Fruit fly (Drosophila melanogaster): ENCODE measurements around the gene Lrch.

Gene Lrch

DNA sequence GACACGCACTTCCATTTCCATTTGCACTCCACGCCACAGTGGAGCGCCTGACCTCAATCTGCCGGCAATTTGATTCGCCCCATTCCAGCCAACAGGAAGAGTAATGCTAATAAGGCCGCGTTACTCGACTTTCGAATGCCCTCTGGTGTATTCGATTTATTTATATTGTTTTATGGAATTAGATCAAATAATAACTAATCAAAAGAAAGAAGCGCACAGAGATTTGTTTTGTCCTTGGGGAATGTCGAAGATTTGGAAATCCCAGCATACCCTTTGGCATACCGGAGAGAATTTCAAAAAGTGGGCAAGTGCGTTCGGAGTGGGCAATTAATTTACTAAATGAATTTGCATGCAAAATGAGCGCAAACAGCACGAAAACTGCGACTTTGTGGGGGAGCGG lies 9.1 kb downstream of the Lrch start:
- TF ChIP-seq CG6163 (GFP tag; IDR thresholded peaks at IDR 0.05) (peak; percentile 53; the same call in 1 of the 3 replicates), Hr39 (GFP tag; optimal IDR thresholded peaks at IDR 0.05) (peak; percentile 13), topi (GFP tag; optimal IDR thresholded peaks at IDR 0.05) (peak; percentile 9), pdm3 (GFP tag; optimal IDR thresholded peaks at IDR 0.05) (peak; percentile 55), Met (GFP tag; optimal IDR thresholded peaks at IDR 0.05) (peak; percentile 26), Sox14 (GFP tag; optimal IDR thresholded peaks at IDR 0.05) (peak; percentile 14), CG11294 (GFP tag; IDR thresholded peaks at IDR 0.05) (peak; percentile 32; the same call in 1 of the 2 replicates), Smox (GFP tag; optimal IDR thresholded peaks at IDR 0.05) (peak; percentile 6), svp (GFP tag) (peak; percentile 60), Hr4 (GFP tag; optimal IDR thresholded peaks at IDR 0.05) (peak; percentile 37), CG15336 (GFP tag; IDR thresholded peaks at IDR 0.05) (peak; percentile 51), Eip93F (GFP tag; optimal IDR thresholded peaks at IDR 0.05) (no peak), Ets96B (tag; optimal IDR thresholded peaks at IDR 0.05) (no peak), acj6 (GFP tag; optimal IDR thresholded peaks at IDR 0.05) (peak; percentile 48), Gug (GFP tag; IDR thresholded peaks at IDR 0.05) (no peak), achi (GFP tag; optimal IDR thresholded peaks at IDR 0.05) (peak; percentile 15), Eip78C (GFP tag) (peak; percentile 79), CG8319 (GFP tag; optimal IDR thresholded peaks at IDR 0.05) (peak; percentile 8), CG3919 (GFP tag; optimal IDR thresholded peaks at IDR 0.05) (no peak), OdsH (GFP tag; optimal IDR thresholded peaks at IDR 0.05) (peak; percentile 22), eg (GFP tag; IDR thresholded peaks at IDR 0.05) (no peak; the same call in 2 of the 3 replicates), Eip75B (GFP tag; optimal IDR thresholded peaks at IDR 0.05) (peak; percentile 18), CG3032 (tag; optimal IDR thresholded peaks at IDR 0.05) (peak; percentile 3)

DNA sequence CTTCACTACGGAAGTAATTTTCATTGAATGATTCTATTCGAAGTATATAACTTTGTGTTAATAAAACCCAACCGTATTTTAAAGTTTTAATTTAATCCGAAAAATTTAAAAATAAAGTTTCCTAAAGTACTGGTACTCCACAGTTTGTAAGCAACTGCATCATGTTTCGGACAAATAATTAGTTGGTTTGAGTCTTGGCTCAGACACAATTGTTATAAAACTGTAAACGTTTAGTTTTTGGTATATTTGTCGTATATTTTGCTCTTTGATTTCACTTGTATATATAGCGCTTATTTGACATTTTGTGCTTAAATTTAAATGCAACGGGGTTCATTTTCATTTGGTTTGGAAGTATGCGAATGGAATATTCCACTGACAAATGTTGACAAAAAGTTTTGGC lies 15.4 kb downstream of the Lrch start:
- TF ChIP-seq esn (GFP tag; optimal IDR thresholded peaks at IDR 0.05) (no peak), CG31627 (GFP tag; optimal IDR thresholded peaks at IDR 0.05) (no peak), cyc (GFP tag; optimal IDR thresholded peaks at IDR 0.05) (no peak), acj6 (GFP tag; optimal IDR thresholded peaks at IDR 0.05) (no peak), CG11762 (GFP tag; optimal IDR thresholded peaks at IDR 0.05; ENCODE audit: insufficient read depth) (no peak), Lpt (GFP tag; optimal IDR thresholded peaks at IDR 0.05) (no peak), Ets96B (tag; optimal IDR thresholded peaks at IDR 0.05) (no peak), Eip78C (GFP tag) (peak; percentile 36), Sox14 (GFP tag; optimal IDR thresholded peaks at IDR 0.05) (no peak)

DNA sequence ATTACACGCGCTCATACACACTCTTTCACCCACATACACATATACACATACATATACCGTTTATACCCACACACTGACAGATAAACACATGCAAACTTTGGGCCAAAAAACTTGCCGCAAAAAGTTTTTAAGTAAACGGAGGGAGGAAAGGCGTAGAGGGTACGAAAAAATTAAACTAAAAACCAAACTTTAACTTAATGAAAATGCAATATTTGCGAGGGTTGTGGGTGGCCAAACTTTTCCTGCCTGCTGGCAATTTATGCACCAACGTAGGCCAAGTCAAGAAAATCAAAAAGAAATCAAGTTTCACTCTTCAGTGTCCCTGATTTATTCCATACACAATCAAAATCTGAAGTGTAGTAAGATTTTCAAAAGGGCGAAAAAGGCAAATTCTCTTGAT lies 20.7 kb downstream of the Lrch start, which contains the start of gene CG31804:
Gene CG31804, plus strand, starts transcription at position 301 of the 400 bp plus-strand sequence.
- TF ChIP-seq eg (GFP tag; IDR thresholded peaks at IDR 0.05) (no peak), CG7368 (GFP tag; optimal IDR thresholded peaks at IDR 0.05) (no peak), Sox102F (GFP tag; optimal IDR thresholded peaks at IDR 0.05) (no peak), Ets96B (tag; optimal IDR thresholded peaks at IDR 0.05) (no peak), CG6163 (GFP tag; IDR thresholded peaks at IDR 0.05) (no peak), Gug (GFP tag; IDR thresholded peaks at IDR 0.05) (no peak), CG6854 (GFP tag; optimal IDR thresholded peaks at IDR 0.05) (no peak), CG9139 (GFP tag; optimal IDR thresholded peaks at IDR 0.05) (no peak), CG15336 (GFP tag; IDR thresholded peaks at IDR 0.05) (no peak), pdm3 (GFP tag; optimal IDR thresholded peaks at IDR 0.05) (no peak), CG6792 (GFP tag; optimal IDR thresholded peaks at IDR 0.05) (no peak), fd85E (GFP tag; optimal IDR thresholded peaks at IDR 0.05) (no peak), CG16779 (tag; optimal IDR thresholded peaks at IDR 0.05) (no peak)

DNA sequence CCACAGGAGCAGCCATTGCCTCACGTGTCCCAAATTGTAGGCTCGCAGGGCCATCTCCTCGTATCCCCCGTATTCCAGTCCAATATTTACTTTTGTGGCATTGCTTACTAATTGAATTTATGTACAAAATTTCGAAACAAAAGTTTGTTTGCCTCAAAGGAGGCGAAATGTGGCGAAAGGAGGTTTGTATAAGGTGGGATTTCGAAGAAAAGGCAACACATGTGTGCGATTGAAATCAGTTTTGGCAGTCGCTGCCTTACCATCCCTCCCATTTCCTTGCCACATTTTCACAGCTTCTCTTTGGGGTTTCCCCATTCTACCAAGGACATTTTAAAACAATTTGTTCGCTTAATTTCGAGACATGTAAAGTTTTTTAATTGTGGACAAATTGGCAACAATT lies 63.3 kb downstream of the Lrch start, which contains the start of gene CG45691:
Gene CG45691, minus strand, starts transcription at position 101 of the 400 bp plus-strand sequence.
- no peak for TF ChIP-seq Sox15 (GFP tag; optimal IDR thresholded peaks at IDR 0.05)
- TF ChIP-seq pdm3 (GFP tag; optimal IDR thresholded peaks at IDR 0.05): no peak
- TF ChIP-seq dac (GFP tag; optimal IDR thresholded peaks at IDR 0.05): no peak
- TF ChIP-seq cyc (GFP tag; optimal IDR thresholded peaks at IDR 0.05): no peak
- TF ChIP-seq Gug (GFP tag; IDR thresholded peaks at IDR 0.05): no peak
- no peak for TF ChIP-seq eg (GFP tag; IDR thresholded peaks at IDR 0.05)
